Fruit fly (Drosophila melanogaster) whole organism, adult: Measurements from ENCODE around the gene Dscam3.

ENCODE experiments used
- CG11617 ChIP-seq: fragments of 200-800 bp; sonication (Bioruptor generic); optimal IDR thresholded peaks from 2 replicates; lab custom pipeline; 2017; ENCODE audit warnings: mild to moderate bottlenecking, missing biosample characterization, missing genetic modification reagents, missing genetic modification characterization
- CG12768 ChIP-seq: fragments of 200-800 bp; sonication (Bioruptor generic); optimal IDR thresholded peaks from 2 replicates; lab custom pipeline; 2017; ENCODE audit warnings: missing biosample characterization, missing genetic modification characterization, mild to moderate bottlenecking, moderate library complexity, missing genetic modification reagents
- CG14711 ChIP-seq: fragments of 200-800 bp; sonication (Bioruptor generic); optimal IDR thresholded peaks from 2 replicates; lab custom pipeline; 2018; ENCODE audit warnings: missing biosample characterization, mild to moderate bottlenecking, missing genetic modification characterization, moderate library complexity
- CG1620 ChIP-seq: fragments of 200-800 bp; sonication (Bioruptor generic); optimal IDR thresholded peaks from 2 replicates; lab custom pipeline; 2016; ENCODE audit warnings: missing biosample characterization, missing genetic modification characterization
- CG33017 ChIP-seq: fragments of 200-800 bp; sonication (Bioruptor generic); optimal IDR thresholded peaks from 2 replicates; lab custom pipeline; 2018; ENCODE audit warnings: missing biosample characterization, mild to moderate bottlenecking, missing genetic modification characterization, moderate library complexity
- CG5204 ChIP-seq: fragments of 200-800 bp; sonication (Bioruptor generic); optimal IDR thresholded peaks from 2 replicates; lab custom pipeline; 2016; ENCODE audit warnings: missing biosample characterization, missing genetic modification characterization
- CG7045 ChIP-seq: fragments of 200-800 bp; sonication (Bioruptor generic); optimal IDR thresholded peaks from 2 replicates; lab custom pipeline; 2017; ENCODE audit warnings: missing biosample characterization, mild to moderate bottlenecking, missing genetic modification characterization
- CG7101 ChIP-seq: fragments of 200-800 bp; sonication (Bioruptor generic); optimal IDR thresholded peaks from 2 replicates; lab custom pipeline; 2018; ENCODE audit warnings: missing biosample characterization, mild to moderate bottlenecking, missing genetic modification characterization, moderate library complexity
- Clk ChIP-seq: fragments of 200-800 bp; sonication (Bioruptor generic); optimal IDR thresholded peaks from 2 replicates; lab custom pipeline; 2017; ENCODE audit warnings: missing biosample characterization, missing genetic modification characterization
- Crg-1 ChIP-seq: fragments of 200-800 bp; sonication (Bioruptor generic); optimal IDR thresholded peaks from 2 replicates; lab custom pipeline; 2016; ENCODE audit warnings: missing biosample characterization, missing genetic modification characterization
- Hr96 ChIP-seq: fragments of 200-800 bp; sonication (Bioruptor generic); optimal IDR thresholded peaks from 2 replicates; lab custom pipeline; 2016; ENCODE audit warnings: missing biosample characterization, missing genetic modification characterization
- Mnt ChIP-seq: fragments of 200-800 bp; sonication (Bioruptor generic); optimal IDR thresholded peaks from 2 replicates; lab custom pipeline; 2016; ENCODE audit warnings: missing biosample characterization, mild to moderate bottlenecking, missing genetic modification characterization
- bab1 ChIP-seq: fragments of 200-800 bp; sonication (Bioruptor generic); optimal IDR thresholded peaks from 3 replicates; lab custom pipeline; 2019; ENCODE audit warnings: missing biosample characterization, mild to moderate bottlenecking, missing genetic modification characterization, moderate library complexity
- cic ChIP-seq: fragments of 200-800 bp; sonication (Bioruptor generic); optimal IDR thresholded peaks from 2 replicates; lab custom pipeline; 2017; ENCODE audit warnings: missing biosample characterization, mild to moderate bottlenecking, missing genetic modification characterization, moderate library complexity
- cnc ChIP-seq, 2 experiments: fragments of >200 bp; optimal IDR thresholded peaks; 2 replicates each; lab custom pipeline; 2017
- kay ChIP-seq: fragments of 200-800 bp; sonication (Bioruptor generic); peaks from one replicate; lab custom pipeline; 2016; ENCODE audit warnings: missing biosample characterization, missing genetic modification characterization, borderline replicate concordance
- ovo ChIP-seq: fragments of 200-800 bp; sonication (Bioruptor generic); optimal IDR thresholded peaks from 2 replicates; lab custom pipeline; 2016; ENCODE audit warnings: missing biosample characterization, missing genetic modification characterization
- pad ChIP-seq: fragments of 200-800 bp; sonication (Bioruptor generic); optimal IDR thresholded peaks from 3 replicates; lab custom pipeline; 2017; ENCODE audit warnings: missing biosample characterization, missing genetic modification characterization, mild to moderate bottlenecking, moderate library complexity, missing genetic modification reagents
- tj ChIP-seq: fragments of 200-800 bp; sonication (Bioruptor generic); optimal IDR thresholded peaks from 3 replicates; lab custom pipeline; 2017; ENCODE audit warnings: missing biosample characterization, mild to moderate bottlenecking, missing genetic modification characterization, moderate library complexity
- toe ChIP-seq: fragments of 200-800 bp; sonication (Bioruptor generic); optimal IDR thresholded peaks from 2 replicates; lab custom pipeline; 2016; ENCODE audit warnings: missing biosample characterization, missing genetic modification characterization

Dscam3 gene

dm6 chr3R:17539789-17540496 lies 34.5 kb upstream of the Dscam3 start, which contains the start of gene SF1:
SF1 (plus strand) TSS chr3R:17540421.
- TF ChIP-seq bab1 (no peak), cic (GFP tag; lab: Kevin White, UChicago) (no peak), CG7045 (peak; percentile 32), Hr96 (peak; percentile 46), CG33017 (tag; lab: Kevin White, UChicago) (no peak), kay (GFP tag; lab: Kevin White, UChicago) (no peak), CG11617 (GFP tag; lab: Kevin White, UChicago) (peak; percentile 67), pad (GFP tag; lab: Kevin White, UChicago) (peak; percentile 50), CG7101 (tag; lab: Kevin White, UChicago) (peak; percentile 41), CG12768 (GFP tag; lab: Kevin White, UChicago) (peak; percentile 58), toe (GFP tag; lab: Kevin White, UChicago) (peak; percentile 74), Crg-1 (GFP tag; lab: Kevin White, UChicago) (peak; percentile 27), Mnt (GFP tag; lab: Kevin White, UChicago) (peak; percentile 95), ovo (peak; percentile 44), Clk (no peak), CG14711 (tag; lab: Kevin White, UChicago) (no peak), tj (GFP tag; lab: Kevin White, UChicago) (peak; percentile 26), CG5204 (GFP tag; lab: Kevin White, UChicago) (no peak), cnc (optimal IDR thresholded peaks at IDR 0.05; lab: Kevin White, UChicago) (no peak), CG1620 (peak; percentile 52)

dm6 chr3R:17536594-17537158 lies 31.2 kb upstream of the Dscam3 start:
- TF ChIP-seq CG12768 (GFP tag; lab: Kevin White, UChicago) (peak; percentile 30), CG7101 (tag; lab: Kevin White, UChicago) (peak; percentile 50), CG7045 (no peak), CG14711 (tag; lab: Kevin White, UChicago) (peak; percentile 47), Crg-1 (GFP tag; lab: Kevin White, UChicago) (no peak), Mnt (GFP tag; lab: Kevin White, UChicago) (no peak), CG33017 (tag; lab: Kevin White, UChicago) (peak; percentile 68)

- TF ChIP-seq Mnt (GFP tag; lab: Kevin White, UChicago) = peak; percentile 53
- peak; percentile 2 for TF ChIP-seq Hr96
- no peak for TF ChIP-seq pad (GFP tag; lab: Kevin White, UChicago)
- TF ChIP-seq CG12768 (GFP tag; lab: Kevin White, UChicago) = peak; percentile 43
- no peak for TF ChIP-seq CG1620
- TF ChIP-seq CG33017 (tag; lab: Kevin White, UChicago) = peak; percentile 88
- peak; percentile 81 for TF ChIP-seq CG11617 (GFP tag; lab: Kevin White, UChicago)
- TF ChIP-seq cic (GFP tag; lab: Kevin White, UChicago) = peak; percentile 66
- no peak for TF ChIP-seq toe (GFP tag; lab: Kevin White, UChicago)
- no peak for TF ChIP-seq bab1
- peak; percentile 44 for TF ChIP-seq tj (GFP tag; lab: Kevin White, UChicago)
- no peak for TF ChIP-seq Clk
- TF ChIP-seq cnc (optimal IDR thresholded peaks at IDR 0.05; lab: Kevin White, UChicago) = no peak
- peak; percentile 54 for TF ChIP-seq CG7045
- TF ChIP-seq CG14711 (tag; lab: Kevin White, UChicago) = peak; percentile 70
- TF ChIP-seq Crg-1 (GFP tag; lab: Kevin White, UChicago) = no peak
- peak; percentile 83 for TF ChIP-seq CG7101 (tag; lab: Kevin White, UChicago)
- no peak for TF ChIP-seq ovo
- peak; percentile 92 for TF ChIP-seq kay (GFP tag; lab: Kevin White, UChicago)
- peak; percentile 12 for TF ChIP-seq CG5204 (GFP tag; lab: Kevin White, UChicago)
Observed at dm6 chr3R:17535106-17535764, 29.8 kb upstream of the Dscam3 start.

dm6 chr3R:17534325-17535105 lies 29.0 kb upstream of the Dscam3 start, which contains the start of the genes CG5823 and P5cr-2:
CG5823 (minus strand) TSS chr3R:17534587.
P5cr-2 (plus strand) TSS chr3R:17534815.
- TF ChIP-seq Hr96 = peak; percentile 36
- no peak for TF ChIP-seq CG14711 (tag; lab: Kevin White, UChicago)
- TF ChIP-seq CG1620 = peak; percentile 69
- no peak for TF ChIP-seq CG7045
- TF ChIP-seq CG7101 (tag; lab: Kevin White, UChicago) = no peak
- TF ChIP-seq toe (GFP tag; lab: Kevin White, UChicago) = peak; percentile 36
- peak; percentile 17 for TF ChIP-seq cic (GFP tag; lab: Kevin White, UChicago)
- no peak for TF ChIP-seq Clk
- peak; percentile 39 for TF ChIP-seq CG5204 (GFP tag; lab: Kevin White, UChicago)
- TF ChIP-seq bab1 = peak; percentile 40
- TF ChIP-seq CG12768 (GFP tag; lab: Kevin White, UChicago) = peak; percentile 46
- TF ChIP-seq Crg-1 (GFP tag; lab: Kevin White, UChicago) = peak; percentile 25
- TF ChIP-seq CG33017 (tag; lab: Kevin White, UChicago) = no peak
- no peak for TF ChIP-seq kay (GFP tag; lab: Kevin White, UChicago)
- peak; percentile 72 for TF ChIP-seq ovo
- peak; percentile 3 for TF ChIP-seq pad (GFP tag; lab: Kevin White, UChicago)
- no peak for TF ChIP-seq CG11617 (GFP tag; lab: Kevin White, UChicago)
- TF ChIP-seq tj (GFP tag; lab: Kevin White, UChicago) = no peak
- no peak for TF ChIP-seq cnc (optimal IDR thresholded peaks at IDR 0.05; lab: Kevin White, UChicago)
- peak; percentile 41 for TF ChIP-seq Mnt (GFP tag; lab: Kevin White, UChicago)
